Fruit fly (Drosophila melanogaster) whole organism, embryonic: ENCODE data around the gene Strip.

Experiments
- Ada2b ChIP-seq: fragments of 200-800 bp; sonication (Bioruptor generic); IDR thresholded peaks from 2 replicates; pipeline ENCODE4 v1.3.6; 2022; ENCODE audit warnings: missing biosample characterization, missing genetic modification characterization
- CG10209 ChIP-seq: fragments of 200-800 bp; sonication (Bioruptor generic); optimal IDR thresholded peaks from 3 replicates; lab custom pipeline; 2017; ENCODE audit warnings: missing biosample characterization, mild to moderate bottlenecking, missing genetic modification characterization, missing genetic modification reagents
- CG10543 ChIP-seq: fragments of 200-800 bp; sonication (Bioruptor generic); optimal IDR thresholded peaks from 3 replicates; lab custom pipeline; 2017; ENCODE audit warnings: missing biosample characterization, mild to moderate bottlenecking, missing genetic modification characterization, moderate library complexity
- CG13287 ChIP-seq: fragments of 200-800 bp; sonication (Bioruptor generic); IDR thresholded peaks from 2 replicates; pipeline ENCODE4 v1.3.6; 2022; ENCODE audit warnings: missing biosample characterization, missing genetic modification characterization; ENCODE audit not compliant: partially characterized antibody
- CG14710 ChIP-seq: fragments of 200-800 bp; sonication (Bioruptor generic); optimal IDR thresholded peaks from 3 replicates; lab custom pipeline; 2019; ENCODE audit warnings: missing biosample characterization, mild to moderate bottlenecking, missing genetic modification characterization, moderate library complexity
- CG15269 ChIP-seq: fragments of 200-800 bp; sonication (Bioruptor generic); optimal IDR thresholded peaks from 2 replicates; lab custom pipeline; 2018; ENCODE audit warnings: missing biosample characterization, mild to moderate bottlenecking, missing genetic modification characterization, moderate library complexity
- CG15514 ChIP-seq: fragments of 200-800 bp; sonication (Bioruptor generic); optimal IDR thresholded peaks from 3 replicates; lab custom pipeline; 2017; ENCODE audit warnings: missing biosample characterization, missing genetic modification characterization, mild to moderate bottlenecking, moderate library complexity, missing genetic modification reagents
- CG16813 ChIP-seq: fragments of 200-800 bp; sonication (Bioruptor generic); IDR thresholded peaks from 3 replicates; pipeline ENCODE4 v1.3.6; 2022; ENCODE audit warnings: missing biosample characterization, missing genetic modification characterization; ENCODE audit not compliant: partially characterized antibody
- CG17829 ChIP-seq: fragments of 200-800 bp; optimal IDR thresholded peaks from 2 replicates; lab custom pipeline; 2019; ENCODE audit warnings: missing biosample characterization, mild to moderate bottlenecking, missing genetic modification characterization, moderate library complexity
- CG18764 ChIP-seq: fragments of 200-800 bp; sonication (Bioruptor generic); optimal IDR thresholded peaks from 3 replicates; lab custom pipeline; 2016; ENCODE audit warnings: missing biosample characterization, missing genetic modification characterization
- CG2712 ChIP-seq: fragments of 200-800 bp; optimal IDR thresholded peaks from 3 replicates; lab custom pipeline; 2019; ENCODE audit warnings: missing biosample characterization, mild to moderate bottlenecking, missing genetic modification characterization, moderate library complexity
- CG33213 ChIP-seq: fragments of 200-800 bp; sonication (Bioruptor generic); optimal IDR thresholded peaks from 3 replicates; lab custom pipeline; 2016; ENCODE audit warnings: missing biosample characterization, missing genetic modification characterization
- CG34224 ChIP-seq: fragments of 200-800 bp; sonication (Bioruptor generic); IDR thresholded peaks from 3 replicates; pipeline ENCODE4 v1.3.6; 2022; ENCODE audit warnings: missing biosample characterization, missing genetic modification characterization; ENCODE audit not compliant: partially characterized antibody
- CG43689 ChIP-seq: fragments of 200-800 bp; sonication (Bioruptor generic); IDR thresholded peaks from 2 replicates; pipeline ENCODE4 v1.3.6; 2022; ENCODE audit warnings: missing biosample characterization, missing genetic modification characterization
- CG8478 ChIP-seq: fragments of >200 bp; optimal IDR thresholded peaks from 2 replicates; lab custom pipeline; 2018
- CoRest ChIP-seq: fragments of 200-800 bp; sonication (Bioruptor generic); optimal IDR thresholded peaks from 3 replicates; lab custom pipeline; 2018; ENCODE audit warnings: missing biosample characterization, mild to moderate bottlenecking, missing genetic modification characterization, moderate library complexity
- Dad ChIP-seq: fragments of 200-800 bp; sonication (Bioruptor generic); optimal IDR thresholded peaks from 3 replicates; lab custom pipeline; 2016; ENCODE audit warnings: missing biosample characterization, missing genetic modification characterization
- Dll ChIP-seq: fragments of 200-800 bp; sonication (Bioruptor generic); IDR thresholded peaks from 4 replicates; pipeline ENCODE4 v1.3.6; 2022; ENCODE audit warnings: missing biosample characterization, missing genetic modification characterization; ENCODE audit not compliant: partially characterized antibody
- Dref ChIP-seq: fragments of 200-800 bp; sonication (Bioruptor generic); IDR thresholded peaks from 2 replicates; pipeline ENCODE4 v1.3.6; 2022; ENCODE audit warnings: missing biosample characterization, missing genetic modification characterization
- E2f2 ChIP-seq: fragments of 200-800 bp; sonication (Bioruptor generic); IDR thresholded peaks from 2 replicates; pipeline ENCODE4 v1.3.6; 2022; ENCODE audit warnings: missing biosample characterization, missing genetic modification characterization
- Ets65A ChIP-seq: fragments of 200-800 bp; sonication (Bioruptor generic); peaks from one replicate; lab custom pipeline; 2016; ENCODE audit warnings: missing biosample characterization, missing genetic modification characterization
- Ets97D ChIP-seq: fragments of 200-800 bp; sonication (Bioruptor generic); optimal IDR thresholded peaks from 3 replicates; lab custom pipeline; 2016; ENCODE audit warnings: missing biosample characterization, missing genetic modification characterization
- Gsc ChIP-seq: fragments of 200-800 bp; sonication (Bioruptor generic); IDR thresholded peaks from 2 replicates; pipeline ENCODE4 v1.3.6; 2022; ENCODE audit warnings: missing biosample characterization, missing genetic modification characterization
- HLH54F ChIP-seq: fragments of 200-800 bp; sonication (Bioruptor generic); optimal IDR thresholded peaks from 3 replicates; lab custom pipeline; 2016; ENCODE audit warnings: missing biosample characterization, missing genetic modification characterization
- NC2β ChIP-seq: fragments of 200-800 bp; sonication (Bioruptor generic); optimal IDR thresholded peaks from 2 replicates; lab custom pipeline; 2016; ENCODE audit warnings: missing biosample characterization, missing genetic modification characterization
- Neu2 ChIP-seq: fragments of 200-800 bp; sonication (Bioruptor generic); optimal IDR thresholded peaks from 3 replicates; lab custom pipeline; 2016; ENCODE audit warnings: missing biosample characterization, missing genetic modification characterization, borderline replicate concordance
- NfI ChIP-seq: fragments of 200-800 bp; sonication (Bioruptor generic); optimal IDR thresholded peaks from 3 replicates; lab custom pipeline; 2018; ENCODE audit warnings: missing biosample characterization, mild to moderate bottlenecking, missing genetic modification characterization, moderate library complexity
- Sry-δ ChIP-seq: fragments of 200-800 bp; sonication (Bioruptor generic); optimal IDR thresholded peaks from 2 replicates; lab custom pipeline; 2016; ENCODE audit warnings: missing biosample characterization, missing genetic modification characterization
- YL-1 ChIP-seq: fragments of 200-800 bp; sonication (Bioruptor generic); optimal IDR thresholded peaks from 3 replicates; lab custom pipeline; 2017; ENCODE audit warnings: missing biosample characterization, mild to moderate bottlenecking, missing genetic modification characterization
- amos ChIP-seq: fragments of 200-800 bp; sonication (Bioruptor generic); IDR thresholded peaks from 2 replicates; pipeline ENCODE4 v1.3.6; 2022; ENCODE audit warnings: missing biosample characterization, missing genetic modification characterization; ENCODE audit not compliant: partially characterized antibody
- ash1 ChIP-seq: fragments of 200-800 bp; sonication (Bioruptor generic); optimal IDR thresholded peaks from 2 replicates; lab custom pipeline; 2018; ENCODE audit warnings: missing biosample characterization, mild to moderate bottlenecking, missing genetic modification characterization
- bigmax ChIP-seq: fragments of 200-800 bp; sonication (Bioruptor generic); optimal IDR thresholded peaks from 2 replicates; lab custom pipeline; 2018; ENCODE audit warnings: missing biosample characterization, mild to moderate bottlenecking, missing genetic modification characterization
- gfzf ChIP-seq: fragments of 200-800 bp; sonication (Bioruptor generic); optimal IDR thresholded peaks from 2 replicates; lab custom pipeline; 2016; ENCODE audit warnings: missing biosample characterization, mild to moderate bottlenecking, missing genetic modification characterization, moderate library complexity
- gro ChIP-seq: fragments of 200-800 bp; sonication (Bioruptor generic); optimal IDR thresholded peaks from 2 replicates; lab custom pipeline; 2016; ENCODE audit warnings: missing biosample characterization, missing genetic modification characterization
- hbn ChIP-seq: fragments of 200-800 bp; sonication (Bioruptor generic); IDR thresholded peaks from 2 replicates; pipeline ENCODE4 v1.3.6; 2022; ENCODE audit warnings: missing biosample characterization, missing genetic modification characterization; ENCODE audit not compliant: partially characterized antibody
- insv ChIP-seq, 2 experiments: fragments of 200-800 bp; sonication (Bioruptor generic); optimal IDR thresholded peaks; 3 replicates each; lab custom pipeline; 2016 to 2018; ENCODE audit warnings: missing biosample characterization in 2 of 2, missing genetic modification characterization in 2 of 2
- inv ChIP-seq: fragments of 200-800 bp; sonication (Bioruptor generic); IDR thresholded peaks from 2 replicates; pipeline ENCODE4 v1.3.6; 2022; ENCODE audit warnings: missing biosample characterization, missing genetic modification characterization; ENCODE audit not compliant: partially characterized antibody
- knrl ChIP-seq: fragments of 200-800 bp; sonication (Bioruptor generic); IDR thresholded peaks from 3 replicates; pipeline ENCODE4 v1.3.6; 2022; ENCODE audit warnings: missing biosample characterization, missing genetic modification characterization; ENCODE audit not compliant: partially characterized antibody
- lilli ChIP-seq: fragments of 200-800 bp; sonication (Bioruptor generic); optimal IDR thresholded peaks from 3 replicates; lab custom pipeline; 2016; ENCODE audit warnings: missing biosample characterization, missing genetic modification characterization
- nmo ChIP-seq: fragments of 200-800 bp; sonication (Bioruptor generic); optimal IDR thresholded peaks from 2 replicates; lab custom pipeline; 2018; ENCODE audit warnings: missing biosample characterization, mild to moderate bottlenecking, missing genetic modification characterization, moderate library complexity
- phol ChIP-seq: fragments of 200-800 bp; sonication (Bioruptor generic); optimal IDR thresholded peaks from 3 replicates; lab custom pipeline; 2018; ENCODE audit warnings: missing biosample characterization, mild to moderate bottlenecking, missing genetic modification characterization, moderate library complexity
- pum ChIP-seq: fragments of 200-800 bp; sonication (Bioruptor generic); optimal IDR thresholded peaks from 2 replicates; lab custom pipeline; 2016; ENCODE audit warnings: missing biosample characterization, missing genetic modification characterization
- pzg ChIP-seq: fragments of 200-800 bp; sonication (Bioruptor generic); optimal IDR thresholded peaks from 3 replicates; lab custom pipeline; 2018; ENCODE audit warnings: missing biosample characterization, mild to moderate bottlenecking, missing genetic modification characterization, moderate library complexity
- ranshi ChIP-seq: fragments of 200-800 bp; sonication (Bioruptor generic); IDR thresholded peaks from 2 replicates; pipeline ENCODE4 v1.3.6; 2022; ENCODE audit warnings: missing biosample characterization, missing genetic modification characterization
- slbo ChIP-seq: fragments of 200-800 bp; sonication (Bioruptor generic); IDR thresholded peaks from 2 replicates; pipeline ENCODE4 v1.3.6; 2022; ENCODE audit warnings: missing biosample characterization, missing genetic modification characterization
- stwl ChIP-seq: fragments of 200-800 bp; sonication (Bioruptor generic); optimal IDR thresholded peaks from 3 replicates; lab custom pipeline; 2018; ENCODE audit warnings: missing biosample characterization, mild to moderate bottlenecking, missing genetic modification characterization, moderate library complexity
- tin ChIP-seq: fragments of 200-800 bp; sonication (Bioruptor generic); optimal IDR thresholded peaks from 3 replicates; lab custom pipeline; 2016; ENCODE audit warnings: missing biosample characterization, missing genetic modification characterization
- trem ChIP-seq: fragments of 200-800 bp; optimal IDR thresholded peaks from 3 replicates; lab custom pipeline; 2019; ENCODE audit warnings: missing biosample characterization, mild to moderate bottlenecking, missing genetic modification characterization, moderate library complexity
- vvl ChIP-seq: fragments of 200-800 bp; sonication (Bioruptor generic); IDR thresholded peaks from 2 replicates; pipeline ENCODE4 v1.3.6; 2022; ENCODE audit warnings: missing biosample characterization, missing genetic modification characterization
- zen ChIP-seq: fragments of 200-800 bp; sonication (Bioruptor generic); optimal IDR thresholded peaks from 3 replicates; lab custom pipeline; 2018; ENCODE audit warnings: missing biosample characterization, mild to moderate bottlenecking, missing genetic modification characterization, moderate library complexity

Gene Strip

DNA sequence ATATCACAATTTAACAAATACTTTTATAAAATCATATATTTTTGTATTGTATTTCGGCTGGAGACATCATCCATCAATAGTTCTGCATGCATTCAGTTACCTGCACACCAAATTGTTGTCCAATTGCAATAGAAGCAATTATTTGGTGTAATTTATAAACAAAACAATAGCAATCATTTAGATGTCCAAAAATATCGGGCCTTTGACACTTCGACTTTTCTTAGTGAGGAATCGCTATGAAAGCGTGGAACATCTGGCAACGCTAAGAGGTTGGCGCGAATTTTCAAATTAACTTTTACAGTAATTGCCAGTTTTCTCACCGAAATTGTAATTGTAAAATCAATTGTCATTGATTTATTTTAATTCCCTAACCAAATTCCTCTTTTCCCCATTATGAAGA, 6.1 kb upstream of the Strip start, which contains the start of gene CG14969 (continued):
- TF ChIP-seq CG15269 (tag; lab: Kevin White, UChicago): no peak
- TF ChIP-seq HLH54F (GFP tag; lab: Kevin White, UChicago): peak; percentile 4
- peak; percentile 97 for TF ChIP-seq CG18764 (GFP tag; lab: Kevin White, UChicago)
- peak; percentile 25; the same call in 1 of the 2 replicates for TF ChIP-seq slbo (GFP tag; lab: Robert Waterston, UW)
- TF ChIP-seq CoRest (tag; lab: Kevin White, UChicago): peak; percentile 15
- TF ChIP-seq knrl: peak; percentile 39; the same call in 2 of the 3 replicates
- TF ChIP-seq pzg (GFP tag; lab: Kevin White, UChicago): peak; percentile 67
- no peak for TF ChIP-seq Neu2 (GFP tag; lab: Kevin White, UChicago)
- TF ChIP-seq trem (tag; lab: Kevin White, UChicago): peak; percentile 40
- no peak for TF ChIP-seq CG8478 (lab: Kevin White, UChicago)
- peak; percentile 15 for TF ChIP-seq lilli (GFP tag; lab: Kevin White, UChicago)
- peak; percentile 39 for TF ChIP-seq Ets97D
- peak; percentile 4 for TF ChIP-seq nmo (GFP tag; lab: Kevin White, UChicago)
- peak; percentile 50; the same call in 1 of the 2 replicates for TF ChIP-seq amos
- no peak for TF ChIP-seq NfI
- TF ChIP-seq gfzf (GFP tag; lab: Kevin White, UChicago): peak; percentile 40
- no peak for TF ChIP-seq ranshi
- peak; percentile 43 for TF ChIP-seq CG15514 (GFP tag; lab: Kevin White, UChicago)
- TF ChIP-seq CG10543 (GFP tag; lab: Kevin White, UChicago): no peak
- peak; percentile 15 for TF ChIP-seq CG2712 (tag; lab: Kevin White, UChicago)
- TF ChIP-seq Sry-δ (GFP tag; lab: Kevin White, UChicago): peak; percentile 69
- TF ChIP-seq CG13287 (GFP tag; lab: Robert Waterston, UW): peak; percentile 67
- TF ChIP-seq E2f2 (GFP tag; lab: Robert Waterston, UW): peak; percentile 95
- TF ChIP-seq Gsc (GFP tag; lab: Robert Waterston, UW): no peak
- peak; percentile 41 for TF ChIP-seq gro (GFP tag; lab: Kevin White, UChicago)
- TF ChIP-seq YL-1: peak; percentile 31
- no peak for TF ChIP-seq CG17829
- peak; percentile 29 for TF ChIP-seq Ets65A (GFP tag; lab: Kevin White, UChicago)
- TF ChIP-seq Dad (GFP tag; lab: Kevin White, UChicago): no peak
- no peak for TF ChIP-seq Ada2b
- peak; percentile 24 for TF ChIP-seq phol (tag; lab: Kevin White, UChicago)
- peak; percentile 41 for TF ChIP-seq CG34224 (GFP tag; lab: Robert Waterston, UW)
- TF ChIP-seq bigmax (GFP tag; lab: Kevin White, UChicago): no peak
- no peak for TF ChIP-seq CG10209 (GFP tag; lab: Kevin White, UChicago)
- peak; percentile 35 for TF ChIP-seq zen (tag; lab: Kevin White, UChicago)
- no peak for TF ChIP-seq ash1
- peak; percentile 37 for TF ChIP-seq CG14710
- peak; percentile 21; the same call in 1 of the 2 replicates for TF ChIP-seq vvl (GFP tag; lab: Robert Waterston, UW)
- TF ChIP-seq inv: 0 out of 2 replicates have a peak, but pooled peaks have one; percentile 12
- peak; percentile 7 for TF ChIP-seq NC2β (GFP tag; lab: Kevin White, UChicago)
- TF ChIP-seq CG33213 (GFP tag; lab: Kevin White, UChicago): peak; percentile 51
- peak; percentile 75 for TF ChIP-seq Dref (GFP tag; lab: Robert Waterston, UW)
- no peak for TF ChIP-seq CG43689 (GFP tag; lab: Robert Waterston, UW)
- TF ChIP-seq CG16813: 0 out of 3 replicates have a peak, but pooled peaks have one; percentile 25
- peak; percentile 37; the same call in 1 of the 2 replicates for TF ChIP-seq hbn (GFP tag; lab: Robert Waterston, UW)
- TF ChIP-seq tin (GFP tag; lab: Kevin White, UChicago): peak; percentile 18
- no peak for TF ChIP-seq pum (GFP tag; lab: Kevin White, UChicago)
- peak; percentile 50 for TF ChIP-seq stwl (tag; lab: Kevin White, UChicago)
- peak; percentile 52; the same call in 1 of the 4 replicates for TF ChIP-seq Dll (GFP tag; lab: Robert Waterston, UW)
- peak in 1 of 2 experiments; percentile 0 for TF ChIP-seq insv (GFP tag; optimal IDR thresholded peaks at IDR 0.05; lab: Kevin White, UChicago)
